Fruit fly (Drosophila melanogaster) whole organism, embryonic: ENCODE data around the gene wg.
A peak's percentile ranks its signal among the peaks of the same experiment; 100 is the strongest.

ENCODE experiments used
- Ada2b ChIP-seq: fragments of 200-800 bp; sonication (Bioruptor generic); IDR thresholded peaks from 2 replicates; pipeline ENCODE4 v1.3.6; 2022; ENCODE audit warnings: missing biosample characterization, missing genetic modification characterization
- Atf3 ChIP-seq: fragments of 200-800 bp; sonication (Bioruptor generic); optimal IDR thresholded peaks from 3 replicates; lab custom pipeline; 2016; ENCODE audit warnings: missing biosample characterization, missing genetic modification characterization
- Bteb2 ChIP-seq: fragments of 200-800 bp; sonication (Bioruptor generic); optimal IDR thresholded peaks from 2 replicates; lab custom pipeline; 2016; ENCODE audit warnings: missing biosample characterization, missing genetic modification characterization
- CG10959 ChIP-seq: fragments of 200-800 bp; sonication (Bioruptor generic); IDR thresholded peaks from 2 replicates; pipeline ENCODE4 v1.3.6; 2022; ENCODE audit warnings: missing biosample characterization, missing genetic modification characterization
- CG11085 ChIP-seq: fragments of 200-800 bp; sonication (Bioruptor generic); IDR thresholded peaks from 2 replicates; pipeline ENCODE4 v1.3.6; 2022; ENCODE audit warnings: missing biosample characterization, missing genetic modification characterization
- CG11560 ChIP-seq: fragments of 200-800 bp; sonication (Bioruptor generic); IDR thresholded peaks from 3 replicates; pipeline ENCODE4 v1.3.6; 2022; ENCODE audit warnings: missing biosample characterization, missing genetic modification characterization
- CG11723 ChIP-seq: fragments of 200-800 bp; sonication (Bioruptor generic); optimal IDR thresholded peaks from 2 replicates; lab custom pipeline; 2017; ENCODE audit warnings: missing biosample characterization, mild to moderate bottlenecking, missing genetic modification characterization
- CG12219 ChIP-seq: fragments of 200-800 bp; sonication (Bioruptor generic); optimal IDR thresholded peaks from 3 replicates; lab custom pipeline; 2018; ENCODE audit warnings: missing biosample characterization, mild to moderate bottlenecking, missing genetic modification characterization
- CG13296 ChIP-seq: fragments of 200-800 bp; sonication (Bioruptor generic); optimal IDR thresholded peaks from 3 replicates; lab custom pipeline; 2018; ENCODE audit warnings: missing biosample characterization, mild to moderate bottlenecking, missing genetic modification characterization
- CG14441 ChIP-seq: fragments of 200-800 bp; sonication (Bioruptor generic); IDR thresholded peaks from 2 replicates; pipeline ENCODE4 v1.3.6; 2022; ENCODE audit warnings: missing biosample characterization, missing genetic modification characterization
- CG14965 ChIP-seq: fragments of 200-800 bp; sonication (Bioruptor generic); optimal IDR thresholded peaks from 2 replicates; lab custom pipeline; 2016; ENCODE audit warnings: missing biosample characterization, missing genetic modification characterization, borderline replicate concordance
- CG15073 ChIP-seq: fragments of 200-800 bp; sonication (Bioruptor generic); optimal IDR thresholded peaks from 2 replicates; lab custom pipeline; 2016; ENCODE audit warnings: missing biosample characterization, missing genetic modification characterization
- CG15601 ChIP-seq: fragments of 200-800 bp; sonication (Bioruptor generic); optimal IDR thresholded peaks from 3 replicates; lab custom pipeline; 2019; ENCODE audit warnings: missing biosample characterization, mild to moderate bottlenecking, missing genetic modification characterization, moderate library complexity
- CG17912 ChIP-seq: fragments of 200-800 bp; sonication (Bioruptor generic); optimal IDR thresholded peaks from 2 replicates; lab custom pipeline; 2018; ENCODE audit warnings: missing biosample characterization, mild to moderate bottlenecking, missing genetic modification characterization
- CG2678 ChIP-seq: fragments of 200-800 bp; sonication (Bioruptor generic); optimal IDR thresholded peaks from 3 replicates; lab custom pipeline; 2019; ENCODE audit warnings: missing biosample characterization, mild to moderate bottlenecking, missing genetic modification characterization, moderate library complexity
- CG2712 ChIP-seq: fragments of 200-800 bp; optimal IDR thresholded peaks from 3 replicates; lab custom pipeline; 2019; ENCODE audit warnings: missing biosample characterization, mild to moderate bottlenecking, missing genetic modification characterization, moderate library complexity
- CG2875 ChIP-seq: fragments of 200-800 bp; sonication (Bioruptor generic); optimal IDR thresholded peaks from 2 replicates; lab custom pipeline; 2017; ENCODE audit warnings: missing biosample characterization, mild to moderate bottlenecking, missing genetic modification characterization, missing genetic modification reagents
- CG30403 ChIP-seq: fragments of 200-800 bp; sonication (Bioruptor generic); optimal IDR thresholded peaks from 3 replicates; lab custom pipeline; 2016; ENCODE audit warnings: missing biosample characterization, missing genetic modification characterization
- CG3407 ChIP-seq: fragments of 200-800 bp; sonication (Bioruptor generic); optimal IDR thresholded peaks from 2 replicates; lab custom pipeline; 2018; ENCODE audit warnings: missing biosample characterization, mild to moderate bottlenecking, missing genetic modification characterization
- CG4424 ChIP-seq: fragments of 200-800 bp; sonication (Bioruptor generic); optimal IDR thresholded peaks from 3 replicates; lab custom pipeline; 2016; ENCODE audit warnings: missing biosample characterization, missing genetic modification characterization
- CG8388 ChIP-seq: fragments of 200-800 bp; sonication (Bioruptor generic); optimal IDR thresholded peaks from 2 replicates; lab custom pipeline; 2019; ENCODE audit warnings: missing biosample characterization, mild to moderate bottlenecking, missing genetic modification characterization, moderate library complexity
- CG9797 ChIP-seq: fragments of 200-800 bp; sonication (Bioruptor generic); optimal IDR thresholded peaks from 3 replicates; lab custom pipeline; 2018; ENCODE audit warnings: missing biosample characterization, mild to moderate bottlenecking, missing genetic modification characterization
- CkIIα-i1 ChIP-seq: fragments of 200-800 bp; sonication (Bioruptor generic); IDR thresholded peaks from 2 replicates; pipeline ENCODE4 v1.3.6; 2022; ENCODE audit warnings: missing biosample characterization, missing genetic modification characterization
- Deaf1 ChIP-seq: fragments of 200-800 bp; optimal IDR thresholded peaks from 3 replicates; lab custom pipeline; 2019; ENCODE audit warnings: missing biosample characterization, mild to moderate bottlenecking, missing genetic modification characterization, moderate library complexity
- Dek ChIP-seq: fragments of 200-800 bp; sonication (Bioruptor generic); optimal IDR thresholded peaks from 3 replicates; lab custom pipeline; 2019; ENCODE audit warnings: missing biosample characterization, mild to moderate bottlenecking, missing genetic modification characterization, moderate library complexity
- Fer3 ChIP-seq: fragments of 200-800 bp; sonication (Bioruptor generic); optimal IDR thresholded peaks from 2 replicates; lab custom pipeline; 2018; ENCODE audit warnings: missing biosample characterization, mild to moderate bottlenecking, missing genetic modification characterization, moderate library complexity
- Gsc ChIP-seq: fragments of 200-800 bp; sonication (Bioruptor generic); IDR thresholded peaks from 2 replicates; pipeline ENCODE4 v1.3.6; 2022; ENCODE audit warnings: missing biosample characterization, missing genetic modification characterization
- HHEX ChIP-seq: fragments of 200-800 bp; sonication (Bioruptor generic); optimal IDR thresholded peaks from 3 replicates; lab custom pipeline; 2017; ENCODE audit warnings: missing biosample characterization, mild to moderate bottlenecking, missing genetic modification characterization, missing genetic modification reagents
- Hmr ChIP-seq: fragments of 200-800 bp; sonication (Bioruptor generic); optimal IDR thresholded peaks from 3 replicates; lab custom pipeline; 2017; ENCODE audit warnings: mild to moderate bottlenecking, missing biosample characterization, missing genetic modification reagents, missing genetic modification characterization
- Hr3 ChIP-seq: fragments of 200-800 bp; sonication (Bioruptor generic); optimal IDR thresholded peaks from 3 replicates; lab custom pipeline; 2016; ENCODE audit warnings: missing biosample characterization, missing genetic modification characterization
- Kr ChIP-seq: fragments of 200-800 bp; sonication (Bioruptor generic); optimal IDR thresholded peaks from 2 replicates; lab custom pipeline; 2017; ENCODE audit warnings: missing biosample characterization, mild to moderate bottlenecking, missing genetic modification characterization
- MBD-R2 ChIP-seq: fragments of 200-800 bp; sonication (Bioruptor generic); IDR thresholded peaks from 2 replicates; pipeline ENCODE4 v1.3.6; 2022; ENCODE audit warnings: missing biosample characterization, missing genetic modification characterization
- PHDP ChIP-seq: fragments of 200-800 bp; sonication (Bioruptor generic); optimal IDR thresholded peaks from 3 replicates; lab custom pipeline; 2018; ENCODE audit warnings: missing biosample characterization, mild to moderate bottlenecking, missing genetic modification characterization, moderate library complexity
- Sry-β ChIP-seq: fragments of 200-800 bp; sonication (Bioruptor generic); optimal IDR thresholded peaks from 2 replicates; lab custom pipeline; 2018; ENCODE audit warnings: missing biosample characterization, mild to moderate bottlenecking, missing genetic modification characterization, moderate library complexity
- aop ChIP-seq: fragments of 200-800 bp; sonication (Bioruptor generic); IDR thresholded peaks from 2 replicates; pipeline ENCODE4 v1.3.6; 2022; ENCODE audit warnings: missing biosample characterization, missing genetic modification characterization
- cato ChIP-seq: fragments of 200-800 bp; sonication (Bioruptor generic); optimal IDR thresholded peaks from 2 replicates; lab custom pipeline; 2016; ENCODE audit warnings: missing biosample characterization, missing genetic modification characterization, borderline replicate concordance
- chif ChIP-seq, 2 experiments: fragments of 200-800 bp; sonication (Bioruptor generic); optimal IDR thresholded peaks; 3 replicates each; lab custom pipeline; 2016; ENCODE audit warnings: missing biosample characterization in 2 of 2, missing genetic modification characterization in 2 of 2
- croc ChIP-seq: fragments of 200-800 bp; sonication (Bioruptor generic); conservative IDR thresholded peaks from 3 replicates; pipeline ENCODE4 v1.3.6; 2022; ENCODE audit warnings: missing biosample characterization, missing genetic modification characterization
- dan ChIP-seq: fragments of 200-800 bp; sonication (Bioruptor generic); IDR thresholded peaks from 2 replicates; pipeline ENCODE4 v1.3.6; 2022; ENCODE audit warnings: missing biosample characterization, missing genetic modification characterization
- eve ChIP-seq, 2 experiments: fragments of >200 bp; optimal IDR thresholded peaks; 2 replicates each; lab custom pipeline; 2017; ENCODE audit warnings: missing biosample characterization in 2 of 2, missing genetic modification characterization in 2 of 2
- gcm ChIP-seq: fragments of 200-800 bp; sonication (Bioruptor generic); optimal IDR thresholded peaks from 2 replicates; lab custom pipeline; 2019; ENCODE audit warnings: missing biosample characterization, mild to moderate bottlenecking, missing genetic modification characterization, moderate library complexity
- gro ChIP-seq: fragments of 200-800 bp; sonication (Bioruptor generic); optimal IDR thresholded peaks from 2 replicates; lab custom pipeline; 2016; ENCODE audit warnings: missing biosample characterization, missing genetic modification characterization
- gsb ChIP-seq: fragments of 200-800 bp; sonication (Bioruptor generic); IDR thresholded peaks from 2 replicates; pipeline ENCODE4 v1.3.6; 2022; ENCODE audit warnings: missing biosample characterization, missing genetic modification characterization
- h ChIP-seq: fragments of >200 bp; optimal IDR thresholded peaks from 2 replicates; lab custom pipeline; 2017
- kah ChIP-seq: fragments of 200-800 bp; sonication (Bioruptor generic); optimal IDR thresholded peaks from 2 replicates; lab custom pipeline; 2018; ENCODE audit warnings: missing biosample characterization, mild to moderate bottlenecking, missing genetic modification characterization
- ken ChIP-seq: fragments of 200-800 bp; sonication (Bioruptor generic); IDR thresholded peaks from 3 replicates; pipeline ENCODE4 v1.3.6; 2022; ENCODE audit warnings: missing biosample characterization, missing genetic modification characterization
- lbe ChIP-seq: fragments of 200-800 bp; sonication (Bioruptor generic); optimal IDR thresholded peaks from 2 replicates; lab custom pipeline; 2016; ENCODE audit warnings: missing biosample characterization, mild to moderate bottlenecking, missing genetic modification characterization
- lilli ChIP-seq: fragments of 200-800 bp; sonication (Bioruptor generic); optimal IDR thresholded peaks from 3 replicates; lab custom pipeline; 2016; ENCODE audit warnings: missing biosample characterization, missing genetic modification characterization
- phol ChIP-seq: fragments of 200-800 bp; sonication (Bioruptor generic); optimal IDR thresholded peaks from 3 replicates; lab custom pipeline; 2018; ENCODE audit warnings: missing biosample characterization, mild to moderate bottlenecking, missing genetic modification characterization, moderate library complexity
- pum ChIP-seq: fragments of 200-800 bp; sonication (Bioruptor generic); optimal IDR thresholded peaks from 2 replicates; lab custom pipeline; 2016; ENCODE audit warnings: missing biosample characterization, missing genetic modification characterization
- pzg ChIP-seq: fragments of 200-800 bp; sonication (Bioruptor generic); optimal IDR thresholded peaks from 3 replicates; lab custom pipeline; 2018; ENCODE audit warnings: missing biosample characterization, mild to moderate bottlenecking, missing genetic modification characterization, moderate library complexity
- sqz ChIP-seq: fragments of 200-800 bp; sonication (Bioruptor generic); optimal IDR thresholded peaks from 3 replicates; lab custom pipeline; 2018; ENCODE audit warnings: missing biosample characterization, mild to moderate bottlenecking, missing genetic modification characterization

The wg gene

dm6 chr2L:7265970-7266369 lies 41.0 kb upstream of the wg start (continued):
- TF ChIP-seq CG9797: no peak
- TF ChIP-seq CG17912: no peak
- peak; percentile 57 for TF ChIP-seq CG8388 (GFP tag; lab: Kevin White, UChicago)
- no peak for TF ChIP-seq HHEX
- TF ChIP-seq CG15601 (tag; lab: Kevin White, UChicago): no peak
- TF ChIP-seq aop (GFP tag; lab: Robert Waterston, UW): no peak
- no peak for TF ChIP-seq CkIIα-i1 (GFP tag; lab: Robert Waterston, UW)
- TF ChIP-seq sqz (GFP tag; lab: Kevin White, UChicago): no peak
- no peak for TF ChIP-seq lbe
- no peak for TF ChIP-seq CG15073 (GFP tag; lab: Kevin White, UChicago)
- no peak for TF ChIP-seq CG11723 (GFP tag; lab: Kevin White, UChicago)
- no peak for TF ChIP-seq CG11560 (tag; lab: Robert Waterston, UW)
- TF ChIP-seq pzg (GFP tag; lab: Kevin White, UChicago): no peak
- TF ChIP-seq Ada2b: no peak
- no peak for TF ChIP-seq Bteb2 (GFP tag; lab: Kevin White, UChicago)
- peak; percentile 38 for TF ChIP-seq PHDP (tag; lab: Kevin White, UChicago)
- TF ChIP-seq CG14965: no peak
- TF ChIP-seq CG30403: peak; percentile 43
- peak in 1 of 2 experiments; percentile 43 for TF ChIP-seq eve (GFP tag; optimal IDR thresholded peaks at IDR 0.05; lab: Kevin White, UChicago)
- no peak for TF ChIP-seq ken (GFP tag; lab: Robert Waterston, UW)
- no peak for TF ChIP-seq dan (GFP tag; lab: Robert Waterston, UW)
- no peak for TF ChIP-seq Gsc (GFP tag; lab: Robert Waterston, UW)
- no peak for TF ChIP-seq CG11085 (GFP tag; lab: Robert Waterston, UW)
- TF ChIP-seq gsb (GFP tag; lab: Robert Waterston, UW): no peak
- TF ChIP-seq CG2875: peak; percentile 44
- TF ChIP-seq gro (GFP tag; lab: Kevin White, UChicago): no peak
- TF ChIP-seq chif (GFP tag; optimal IDR thresholded peaks at IDR 0.05; lab: Kevin White, UChicago): peak; percentile 17 to 37
- TF ChIP-seq Atf3: no peak
- no peak for TF ChIP-seq h (lab: Kevin White, UChicago)
- TF ChIP-seq lilli (GFP tag; lab: Kevin White, UChicago): peak; percentile 19
- no peak for TF ChIP-seq croc (GFP tag; lab: Robert Waterston, UW)
- TF ChIP-seq Hr3 (GFP tag; lab: Kevin White, UChicago): peak; percentile 34
- peak; percentile 29 for TF ChIP-seq Fer3 (tag; lab: Kevin White, UChicago)
- peak; percentile 56 for TF ChIP-seq phol (tag; lab: Kevin White, UChicago)
- no peak for TF ChIP-seq Dek (tag; lab: Kevin White, UChicago)
- no peak for TF ChIP-seq CG13296
- TF ChIP-seq Deaf1: no peak
- no peak for TF ChIP-seq MBD-R2 (GFP tag; lab: Robert Waterston, UW)
- no peak for TF ChIP-seq CG14441
- TF ChIP-seq CG2678 (tag; lab: Kevin White, UChicago): peak; percentile 46
- TF ChIP-seq Sry-β (GFP tag; lab: Kevin White, UChicago): no peak
- no peak for TF ChIP-seq pum
- peak; percentile 7 for TF ChIP-seq gcm (GFP tag; lab: Kevin White, UChicago)
- no peak for TF ChIP-seq kah (GFP tag; lab: Kevin White, UChicago)
- peak; percentile 32 for TF ChIP-seq CG3407
- TF ChIP-seq CG2712 (tag; lab: Kevin White, UChicago): peak; percentile 66
- no peak for TF ChIP-seq Hmr
- peak; percentile 17; the same call in 1 of the 2 replicates for TF ChIP-seq CG10959 (GFP tag; lab: Robert Waterston, UW)
- TF ChIP-seq CG4424 (GFP tag; lab: Kevin White, UChicago): peak; percentile 14
- TF ChIP-seq Kr (GFP tag; lab: Kevin White, UChicago): no peak
- TF ChIP-seq cato: no peak
- no peak for TF ChIP-seq CG12219 (GFP tag; lab: Kevin White, UChicago)
